Fruit fly (Drosophila melanogaster) whole organism, prepupa: ENCODE data around the gene Sf3b1.

ENCODE experiments used
- CG32006 ChIP-seq: fragments of 200-800 bp; sonication (Bioruptor generic); optimal IDR thresholded peaks from 3 replicates; lab custom pipeline; 2017; ENCODE audit warnings: missing biosample characterization, mild to moderate bottlenecking, missing genetic modification characterization
- CG6792 ChIP-seq: fragments of 200-800 bp; sonication (Bioruptor generic); optimal IDR thresholded peaks from 3 replicates; lab custom pipeline; 2016; ENCODE audit warnings: missing biosample characterization, missing genetic modification characterization
- dac ChIP-seq: fragments of 200-800 bp; sonication (Bioruptor generic); optimal IDR thresholded peaks from 2 replicates; lab custom pipeline; 2017; ENCODE audit warnings: missing biosample characterization, mild to moderate bottlenecking, missing genetic modification characterization

DNA sequence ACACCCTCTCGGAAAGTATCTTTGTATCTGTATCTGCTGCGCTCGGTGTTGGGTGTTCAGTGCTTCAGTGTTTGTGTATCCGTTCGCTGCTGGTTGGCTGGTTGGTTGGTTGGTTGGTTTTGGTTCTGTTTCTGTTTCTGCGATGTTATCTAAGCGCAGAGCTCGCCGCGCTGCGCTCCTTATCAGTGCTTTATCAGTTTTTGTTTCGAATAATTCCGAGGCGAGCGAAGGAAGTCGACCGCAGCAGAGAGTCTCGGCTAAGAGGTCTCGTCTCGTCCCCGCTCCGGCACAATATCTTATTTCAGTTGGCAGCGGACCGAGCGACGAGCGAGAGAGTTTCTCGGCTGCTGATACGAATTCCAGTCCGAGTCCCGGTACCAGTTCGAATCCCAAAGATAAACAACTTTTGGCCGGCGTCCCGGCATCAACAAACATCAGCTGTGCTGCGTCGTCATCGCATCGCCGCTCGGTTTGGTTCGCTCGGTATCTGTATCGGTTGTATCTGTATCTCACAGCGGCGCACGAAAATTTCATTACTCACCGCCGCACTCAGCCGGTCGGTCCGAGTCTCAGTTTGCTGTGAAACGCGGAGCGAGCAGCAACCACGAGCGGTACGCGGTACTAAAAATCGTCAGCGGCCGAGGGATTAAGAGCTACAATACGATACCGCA lies 44.8 kb upstream of the Sf3b1 start:
- TF ChIP-seq CG6792 (GFP tag; lab: Kevin White, UChicago) (no peak), dac (no peak), CG32006 (GFP tag; lab: Kevin White, UChicago) (no peak)
